Worm (Caenorhabditis elegans) whole organism, midembryonic: ENCODE measurements around the gene F58F12.2.

Source experiments
- flt-1 ChIP-seq: fragments of 200-800 bp; sonication (Bioruptor generic); IDR thresholded peaks from 2 replicates; pipeline ENCODE4 v1.3.6; 2022; ENCODE audit warnings: missing genetic modification characterization, missing compliant biosample characterization
- med-1 ChIP-seq: sonication (generic microtip); optimal IDR thresholded peaks from 2 replicates; lab custom pipeline; 2017; ENCODE audit warnings: missing genetic modification characterization, mild to moderate bottlenecking, missing compliant biosample characterization, antibody characterized with exemption, missing genetic modification reagents; ENCODE audit not compliant: insufficient read depth
- ref-1 ChIP-seq: fragments of 200-800 bp; sonication (Bioruptor generic); conservative IDR thresholded peaks from 2 replicates; pipeline ENCODE4 v1.3.6; 2022; ENCODE audit warnings: missing genetic modification reagents, missing genetic modification characterization, missing compliant biosample characterization
- tab-1 ChIP-seq: fragments of 200-800 bp; sonication (Bioruptor generic); IDR thresholded peaks from 2 replicates; pipeline ENCODE4 v1.3.6; 2022; ENCODE audit warnings: missing genetic modification characterization, missing compliant biosample characterization
- ztf-23 ChIP-seq: fragments of 200-800 bp; sonication (Bioruptor generic); IDR thresholded peaks from 2 replicates; pipeline ENCODE4 v1.3.6; 2022; ENCODE audit warnings: missing genetic modification reagents, missing genetic modification characterization, missing compliant biosample characterization

ce11 chrII:6358232-6358631 lies 29.6 kb downstream of the F58F12.2 start:
- no peak for TF ChIP-seq ref-1 (GFP tag; lab: Robert Waterston, UW)
- TF ChIP-seq tab-1 (GFP tag; lab: Robert Waterston, UW) = no peak
- no peak for TF ChIP-seq ztf-23
- TF ChIP-seq flt-1 (GFP tag; lab: Robert Waterston, UW) = no peak
- no peak for TF ChIP-seq med-1
